Worm (Caenorhabditis elegans) whole organism, L4 larva: ENCODE data around the gene cut-5.

Experiments
- F10B5.3 ChIP-seq: sonication (generic microtip); optimal IDR thresholded peaks from 2 replicates; lab custom pipeline; 2016; ENCODE audit warnings: mild to moderate bottlenecking, missing genetic modification characterization, missing compliant biosample characterization
- F26F4.8 ChIP-seq: fragments of 200-800 bp; sonication (Bioruptor generic); conservative IDR thresholded peaks from 2 replicates; pipeline ENCODE4 v1.3.6; 2022; ENCODE audit warnings: missing genetic modification characterization, missing compliant biosample characterization
- R02D3.7 ChIP-seq: fragments of 150-350 bp; sonication (generic microtip); optimal IDR thresholded peaks from 3 replicates; lab custom pipeline; 2014; ENCODE audit warnings: missing biosample characterization, missing genetic modification characterization
- T26A8.4 ChIP-seq: fragments of 200-800 bp; sonication (Bioruptor generic); IDR thresholded peaks from 2 replicates; pipeline ENCODE4 v1.3.6; 2022; ENCODE audit warnings: missing genetic modification characterization, missing compliant biosample characterization
- Y5F2A.4 ChIP-seq: fragments of 200-800 bp; sonication (Bioruptor generic); optimal IDR thresholded peaks from 2 replicates; lab custom pipeline; 2018; ENCODE audit warnings: mild to moderate bottlenecking, missing genetic modification characterization, missing compliant biosample characterization
- aha-1 ChIP-seq: fragments of 150-350 bp; peaks from one replicate; lab custom pipeline; 2014; ENCODE audit warnings: missing biosample characterization, missing genetic modification characterization
- ceh-32 ChIP-seq: sonication (generic microtip); optimal IDR thresholded peaks from 2 replicates; lab custom pipeline; 2016; ENCODE audit warnings: mild to moderate bottlenecking, missing genetic modification characterization, missing compliant biosample characterization; ENCODE audit not compliant: poor library complexity
- ceh-44 ChIP-seq: fragments of 200-800 bp; sonication (Bioruptor generic); IDR thresholded peaks from 2 replicates; pipeline ENCODE4 v1.3.6; 2022; ENCODE audit warnings: missing genetic modification reagents, missing genetic modification characterization, missing compliant biosample characterization
- daf-16 ChIP-seq, 3 experiments: sonication (generic microtip); optimal IDR thresholded peaks; 2 replicates each; lab custom pipeline; 2016 to 2017; ENCODE audit warnings: missing genetic modification characterization in 3 of 3, missing genetic modification reagents in 3 of 3, mild to moderate bottlenecking in 2 of 3, missing compliant biosample characterization in 2 of 3, missing biosample characterization in 1 of 3, moderate library complexity in 1 of 3
- dmd-6 ChIP-seq: fragments of 200-800 bp; sonication (Bioruptor generic); IDR thresholded peaks from 2 replicates; pipeline ENCODE4 v1.3.6; 2022; ENCODE audit warnings: missing genetic modification reagents, missing genetic modification characterization, missing compliant biosample characterization
- dve-1 ChIP-seq: sonication (generic microtip); optimal IDR thresholded peaks from 2 replicates; lab custom pipeline; 2017; ENCODE audit warnings: antibody characterized with exemption, mild to moderate bottlenecking, missing genetic modification characterization, missing compliant biosample characterization; ENCODE audit not compliant: insufficient read depth
- hlh-11 ChIP-seq: fragments of 200-800 bp; sonication (Bioruptor generic); optimal IDR thresholded peaks from 2 replicates; lab custom pipeline; 2018; ENCODE audit warnings: mild to moderate bottlenecking, missing genetic modification characterization, missing compliant biosample characterization
- hlh-30 ChIP-seq: sonication (generic microtip); optimal IDR thresholded peaks from 2 replicates; lab custom pipeline; 2017; ENCODE audit warnings: antibody characterized with exemption, mild to moderate bottlenecking, missing genetic modification characterization, missing compliant biosample characterization; ENCODE audit not compliant: insufficient read depth
- lim-7 ChIP-seq: fragments of 200-800 bp; sonication (Bioruptor generic); IDR thresholded peaks from 2 replicates; pipeline ENCODE4 v1.3.6; 2022; ENCODE audit warnings: missing genetic modification characterization, missing compliant biosample characterization
- lin-29 ChIP-seq: fragments of 200-800 bp; sonication (Bioruptor generic); IDR thresholded peaks from 2 replicates; pipeline ENCODE4 v1.3.6; 2022; ENCODE audit warnings: missing genetic modification reagents, missing genetic modification characterization, missing compliant biosample characterization
- lin-39 ChIP-seq: fragments of 150-350 bp; optimal IDR thresholded peaks from 2 replicates; lab custom pipeline; 2014; ENCODE audit warnings: missing biosample characterization, missing genetic modification reagents, missing genetic modification characterization
- lsy-2 ChIP-seq, 2 experiments: fragments of 150-350 bp in 1 of 2; sonication (generic microtip) in 1 of 2; optimal IDR thresholded peaks; 2 replicates each; lab custom pipeline; 2014 to 2017; ENCODE audit warnings: missing biosample characterization in 2 of 2, missing genetic modification characterization in 2 of 2
- madf-9 ChIP-seq: fragments of 200-800 bp; sonication (Bioruptor generic); conservative IDR thresholded peaks from 2 replicates; pipeline ENCODE4 v1.3.6; 2022; ENCODE audit warnings: missing genetic modification reagents, missing genetic modification characterization, missing compliant biosample characterization
- mes-2 ChIP-seq: sonication (generic microtip); optimal IDR thresholded peaks from 2 replicates; lab custom pipeline; 2016; ENCODE audit warnings: missing genotype, mild to moderate bottlenecking, missing genetic modification characterization, missing compliant biosample characterization; ENCODE audit not compliant: poor library complexity, severe bottlenecking
- nhr-10 ChIP-seq: fragments of 150-350 bp; optimal IDR thresholded peaks from 2 replicates; lab custom pipeline; 2014; ENCODE audit warnings: missing biosample characterization, missing genetic modification characterization
- nhr-111 ChIP-seq: fragments of 200-800 bp; sonication (Bioruptor generic); optimal IDR thresholded peaks from 2 replicates; lab custom pipeline; 2018; ENCODE audit warnings: mild to moderate bottlenecking, missing genetic modification characterization, missing compliant biosample characterization
- nhr-28 ChIP-seq: fragments of 150-350 bp; optimal IDR thresholded peaks from 2 replicates; lab custom pipeline; 2014; ENCODE audit warnings: missing biosample characterization, missing genetic modification characterization
- nhr-76 ChIP-seq: fragments of 150-350 bp; optimal IDR thresholded peaks from 2 replicates; lab custom pipeline; 2014; ENCODE audit warnings: missing biosample characterization, missing genetic modification characterization
- nhr-77 ChIP-seq: fragments of 150-350 bp; optimal IDR thresholded peaks from 2 replicates; lab custom pipeline; 2014; ENCODE audit warnings: missing biosample characterization, missing genetic modification characterization
- pha-4 ChIP-seq, 2 experiments: fragments of 150-350 bp in 1 of 2; fragments of 200-800 bp in 1 of 2; sonication (Bioruptor generic) in 1 of 2; IDR thresholded peaks in 1 of 2; optimal IDR thresholded peaks in 1 of 2; 2 replicates each; pipeline versions ENCODE4 v1.3.6 to Lab custom; 2014 to 2022; ENCODE audit warnings: missing genetic modification characterization in 2 of 2, missing genetic modification reagents in 2 of 2, missing biosample characterization in 1 of 2, missing compliant biosample characterization in 1 of 2
- php-3 ChIP-seq: fragments of 200-800 bp; sonication (Bioruptor generic); IDR thresholded peaks from 2 replicates; pipeline ENCODE4 v1.3.6; 2022; ENCODE audit warnings: missing genetic modification reagents, missing genetic modification characterization, missing compliant biosample characterization
- pqm-1 ChIP-seq: sonication (generic microtip); optimal IDR thresholded peaks from 2 replicates; lab custom pipeline; 2017; ENCODE audit warnings: missing biosample characterization, missing genetic modification characterization
- rbr-2 ChIP-seq: sonication (generic microtip); optimal IDR thresholded peaks from 2 replicates; lab custom pipeline; 2016; ENCODE audit warnings: missing genotype, missing genetic modification characterization, missing compliant biosample characterization
- skn-1 ChIP-seq: fragments of 150-350 bp; optimal IDR thresholded peaks from 2 replicates; lab custom pipeline; 2014; ENCODE audit warnings: missing biosample characterization, missing genetic modification characterization
- unc-62 ChIP-seq, 3 experiments: fragments of 150-350 bp in 1 of 3; sonication (generic microtip); optimal IDR thresholded peaks in 2 of 3; peaks in 1 of 3; 1 replicate in 1 of 3; 2 replicates in 2 of 3; lab custom pipeline; 2014 to 2017; ENCODE audit warnings: missing biosample characterization in 3 of 3, missing genetic modification characterization in 3 of 3, missing genetic modification reagents in 3 of 3, missing genotype in 1 of 3
- ztf-7 ChIP-seq: fragments of 150-350 bp; optimal IDR thresholded peaks from 2 replicates; lab custom pipeline; 2014; ENCODE audit warnings: missing biosample characterization, missing genetic modification characterization

cut-5 gene

ce11 chrX:10358083-10358482 lies 20.1 kb upstream of the cut-5 start, which contains the start of gene efhc-1:
Gene efhc-1, plus strand, starts transcription at chrX:10358383.
- TF ChIP-seq rbr-2 (no peak), aha-1 (tag; lab: Kevin White, UChicago) (peak; percentile 51), madf-9 (GFP tag; lab: Robert Waterston, UW) (no peak), ceh-44 (GFP tag; lab: Robert Waterston, UW) (no peak), lin-39 (tag; lab: Kevin White, UChicago) (no peak), ceh-32 (tag; lab: Kevin White, UChicago) (no peak)
- TF ChIP-seq, all 104 proteins: peak for 1

DNA sequence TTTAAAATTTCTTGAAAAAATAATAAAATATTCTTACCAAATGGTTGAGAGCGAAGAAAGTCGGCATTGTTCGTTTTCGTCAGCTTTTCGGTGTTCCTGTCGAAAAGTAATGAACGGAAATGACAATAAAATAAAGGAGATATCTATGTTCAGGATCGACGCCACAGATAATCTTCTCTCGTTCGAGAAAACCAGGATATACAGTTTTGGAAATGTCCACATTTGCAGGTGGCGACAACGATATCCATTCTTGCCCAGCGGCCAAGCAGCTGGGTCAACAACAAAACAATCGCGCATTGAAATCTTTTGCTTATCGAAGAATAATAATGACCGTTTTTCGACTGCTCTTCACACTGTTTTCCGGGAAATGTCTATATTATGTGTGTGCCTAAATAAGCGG lies 17.6 kb upstream of the cut-5 start, which contains the start of gene R07E3.7:
Gene R07E3.7, minus strand, starts transcription at position 101 of the 400 bp plus-strand sequence.
- no peak for TF ChIP-seq pha-4 (GFP tag; IDR thresholded peaks at IDR 0.05; lab: Robert Waterston, UW)
- no peak for TF ChIP-seq pha-4 (tag; optimal IDR thresholded peaks at IDR 0.05; lab: Kevin White, UChicago)
- TF ChIP-seq F10B5.3 (tag; lab: Kevin White, UChicago), result no peak
- TF ChIP-seq lin-29, result no peak
- TF ChIP-seq mes-2, result no peak

- TF ChIP-seq lsy-2 (tag; optimal IDR thresholded peaks at IDR 0.05; lab: Kevin White, UChicago), result no peak
- peak in 1 of 2 experiments; percentile 28 for TF ChIP-seq unc-62 (GFP tag; optimal IDR thresholded peaks at IDR 0.05 in 1 of 2; lab: Kevin White, UChicago)
- no peak for TF ChIP-seq unc-62 (tag; optimal IDR thresholded peaks at IDR 0.05; lab: Kevin White, UChicago)
Observed at ce11 chrX:10353857-10354256, 15.9 kb upstream of the cut-5 start.

DNA sequence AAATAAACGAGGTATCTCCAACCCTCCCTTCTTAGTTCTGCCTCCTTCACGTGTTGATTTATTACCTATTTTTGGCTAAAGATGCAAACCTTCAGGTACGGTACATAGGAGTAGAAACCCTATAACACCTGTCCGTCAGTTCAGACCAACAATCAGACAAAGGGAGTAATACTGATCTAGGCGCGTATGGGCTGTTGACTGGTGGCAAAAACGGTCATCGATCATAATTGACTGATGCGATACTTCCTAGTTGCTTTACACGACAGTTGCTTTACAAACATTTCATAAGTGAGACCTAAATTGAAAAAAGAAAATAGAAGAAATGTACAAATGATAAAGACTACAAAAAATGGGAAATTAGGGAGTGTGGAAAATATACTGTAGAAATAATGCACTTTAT lies 12.2 kb upstream of the cut-5 start:
- TF ChIP-seq lim-7 (GFP tag; lab: Robert Waterston, UW), result no peak
- no peak for TF ChIP-seq F26F4.8 (GFP tag; lab: Robert Waterston, UW)
- TF ChIP-seq nhr-76, result no peak
- peak; percentile 90 for TF ChIP-seq aha-1 (tag; lab: Kevin White, UChicago)
- no peak for TF ChIP-seq dmd-6 (GFP tag; lab: Robert Waterston, UW)
- peak; percentile 21 for TF ChIP-seq nhr-28
- no peak for TF ChIP-seq hlh-11

DNA sequence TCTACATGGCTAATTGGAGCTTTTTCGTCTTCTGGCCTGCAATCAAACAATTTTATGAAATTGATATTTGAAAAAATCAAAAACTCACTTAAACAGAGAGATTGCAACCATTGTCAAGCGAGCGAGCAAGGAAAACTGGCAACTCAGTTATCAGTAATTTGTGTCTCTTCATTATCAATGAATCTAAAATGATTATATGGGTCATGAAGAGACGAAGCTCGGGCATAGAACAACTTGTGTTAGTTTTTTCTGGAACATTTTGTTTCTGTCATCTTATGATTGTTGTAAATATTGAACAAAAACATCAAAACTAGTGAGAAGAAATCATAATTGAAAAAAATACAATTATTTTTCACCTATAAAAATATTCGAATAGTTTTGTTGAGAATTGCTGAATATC lies 3.0 kb upstream of the cut-5 start, which contains the start of gene R07E3.1:
Gene R07E3.1, minus strand, starts transcription at position 176 of the 400 bp plus-strand sequence.
- TF ChIP-seq R02D3.7 (tag; lab: Kevin White, UChicago) (no peak), nhr-111 (GFP tag; lab: Kevin White, UChicago) (no peak), hlh-11 (peak; percentile 49), hlh-30 (tag; lab: Kevin White, UChicago) (peak; percentile 43), ztf-7 (tag; lab: Kevin White, UChicago) (peak; percentile 69), dve-1 (tag; lab: Kevin White, UChicago) (peak; percentile 71), dmd-6 (GFP tag; lab: Robert Waterston, UW) (peak; percentile 57), daf-16 (GFP tag; optimal IDR thresholded peaks at IDR 0.05; lab: Kevin White, UChicago) (no peak), daf-16 (tag; optimal IDR thresholded peaks at IDR 0.05; lab: Kevin White, UChicago) (peak; percentile 88), skn-1 (tag; lab: Kevin White, UChicago) (no peak), lim-7 (GFP tag; lab: Robert Waterston, UW) (no peak), php-3 (GFP tag; lab: Robert Waterston, UW) (peak; percentile 41; the same call in 1 of the 2 replicates), pqm-1 (peak; percentile 49), nhr-77 (tag; lab: Kevin White, UChicago) (peak; percentile 9), Y5F2A.4 (GFP tag; lab: Kevin White, UChicago) (no peak), nhr-28 (peak; percentile 53), nhr-10 (tag; lab: Kevin White, UChicago) (no peak), T26A8.4 (GFP tag; lab: Robert Waterston, UW) (no peak)
